Worm (Caenorhabditis elegans) whole organism, young adult: ENCODE data around the gene R09A8.5.

Experiments
- B0261.1 ChIP-seq: sonication (generic microtip); optimal IDR thresholded peaks from 2 replicates; lab custom pipeline; 2016; ENCODE audit warnings: mild to moderate bottlenecking, missing genetic modification characterization, moderate library complexity, missing compliant biosample characterization
- B0336.3 ChIP-seq: fragments of 200-800 bp; sonication (Bioruptor generic); IDR thresholded peaks from 2 replicates; pipeline ENCODE4 v1.3.6; 2022; ENCODE audit warnings: missing genetic modification characterization, missing compliant biosample characterization
- C06A6.2 ChIP-seq: fragments of 200-800 bp; sonication (Bioruptor generic); conservative IDR thresholded peaks from 2 replicates; pipeline ENCODE4 v1.3.6; 2022; ENCODE audit warnings: missing genetic modification characterization, missing compliant biosample characterization
- C17E4.6 ChIP-seq: fragments of 200-800 bp; sonication (Bioruptor generic); IDR thresholded peaks from 2 replicates; pipeline ENCODE4 v1.3.6; 2022; ENCODE audit warnings: missing genetic modification reagents, missing genetic modification characterization, missing compliant biosample characterization
- D2030.7 ChIP-seq: fragments of 200-800 bp; sonication (Bioruptor generic); IDR thresholded peaks from 2 replicates; pipeline ENCODE4 v1.3.6; 2022; ENCODE audit warnings: missing genetic modification reagents, missing genetic modification characterization, missing compliant biosample characterization
- F10E7.11 ChIP-seq: sonication (generic microtip); optimal IDR thresholded peaks from 2 replicates; lab custom pipeline; 2017; ENCODE audit warnings: mild to moderate bottlenecking, missing genetic modification characterization, moderate library complexity, missing compliant biosample characterization
- F39B2.1 ChIP-seq: fragments of 200-800 bp; sonication (Bioruptor generic); IDR thresholded peaks from 2 replicates; pipeline ENCODE4 v1.3.6; 2022; ENCODE audit warnings: missing genetic modification reagents, missing genetic modification characterization, missing compliant biosample characterization
- F57A8.1 ChIP-seq: fragments of 200-800 bp; sonication (Bioruptor generic); optimal IDR thresholded peaks from 2 replicates; lab custom pipeline; 2018; ENCODE audit warnings: mild to moderate bottlenecking, missing genetic modification characterization, moderate library complexity, missing compliant biosample characterization
- T26A5.8 ChIP-seq: sonication (generic microtip); optimal IDR thresholded peaks from 2 replicates; lab custom pipeline; 2016; ENCODE audit warnings: missing genetic modification characterization, missing compliant biosample characterization
- Y53G8AR.9 ChIP-seq: fragments of 200-800 bp; sonication (Bioruptor generic); conservative IDR thresholded peaks from 2 replicates; pipeline ENCODE4 v1.3.6; 2022; ENCODE audit warnings: missing genetic modification reagents, missing genetic modification characterization, missing compliant biosample characterization
- Y56A3A.18 ChIP-seq: fragments of 200-800 bp; sonication (Bioruptor generic); IDR thresholded peaks from 2 replicates; pipeline ENCODE4 v1.3.6; 2022; ENCODE audit warnings: missing genetic modification reagents, missing genetic modification characterization, missing compliant biosample characterization
- Y95B8A.8 ChIP-seq: fragments of 200-800 bp; sonication (Bioruptor generic); IDR thresholded peaks from 2 replicates; pipeline ENCODE4 v1.3.6; 2022; ENCODE audit warnings: missing genetic modification reagents, missing genetic modification characterization, missing compliant biosample characterization
- attf-5 ChIP-seq: fragments of 200-800 bp; sonication (Bioruptor generic); optimal IDR thresholded peaks from 2 replicates; lab custom pipeline; 2018; ENCODE audit warnings: mild to moderate bottlenecking, missing genetic modification characterization, missing compliant biosample characterization
- bed-1 ChIP-seq: fragments of 200-800 bp; sonication (Bioruptor generic); IDR thresholded peaks from 2 replicates; pipeline ENCODE4 v1.3.6; 2022; ENCODE audit warnings: missing genetic modification reagents, missing genetic modification characterization, missing compliant biosample characterization
- cebp-1 ChIP-seq, 2 experiments: fragments of 200-800 bp in 1 of 2; sonication (Bioruptor generic) in 1 of 2; sonication (generic microtip) in 1 of 2; IDR thresholded peaks in 1 of 2; optimal IDR thresholded peaks in 1 of 2; 2 replicates each; pipeline versions ENCODE4 v1.3.6 to Lab custom; 2017 to 2022; ENCODE audit warnings: missing compliant biosample characterization in 2 of 2, missing genetic modification characterization in 2 of 2, mild to moderate bottlenecking in 1 of 2, missing genetic modification reagents in 1 of 2, moderate library complexity in 1 of 2
- cebp-2 ChIP-seq: fragments of 200-800 bp; sonication (Bioruptor generic); IDR thresholded peaks from 2 replicates; pipeline ENCODE4 v1.3.6; 2022; ENCODE audit warnings: missing genetic modification characterization, missing compliant biosample characterization
- ceh-27 ChIP-seq: fragments of 200-800 bp; sonication (Bioruptor generic); optimal IDR thresholded peaks from 2 replicates; lab custom pipeline; 2018; ENCODE audit warnings: mild to moderate bottlenecking, missing genetic modification characterization, moderate library complexity, missing compliant biosample characterization
- ceh-79 ChIP-seq: sonication (generic microtip); optimal IDR thresholded peaks from 2 replicates; lab custom pipeline; 2017; ENCODE audit warnings: mild to moderate bottlenecking, missing genetic modification characterization, missing compliant biosample characterization
- chd-7 ChIP-seq: sonication (generic microtip); optimal IDR thresholded peaks from 2 replicates; lab custom pipeline; 2016; ENCODE audit warnings: mild to moderate bottlenecking, missing genetic modification characterization, moderate library complexity, missing compliant biosample characterization
- dox-1 ChIP-seq: fragments of 200-800 bp; sonication (Bioruptor generic); IDR thresholded peaks from 2 replicates; pipeline ENCODE4 v1.3.6; 2022; ENCODE audit warnings: missing genetic modification reagents, missing genetic modification characterization, missing compliant biosample characterization
- hlh-12 ChIP-seq: sonication (generic microtip); optimal IDR thresholded peaks from 2 replicates; lab custom pipeline; 2016; ENCODE audit warnings: missing genetic modification characterization, missing compliant biosample characterization
- hrde-1 ChIP-seq: sonication (generic microtip); optimal IDR thresholded peaks from 2 replicates; lab custom pipeline; 2016; ENCODE audit warnings: missing genetic modification characterization, mild to moderate bottlenecking, missing compliant biosample characterization, moderate library complexity, missing genotype, missing genetic modification reagents, borderline replicate concordance
- lin-26 ChIP-seq: fragments of 200-800 bp; sonication (Bioruptor generic); IDR thresholded peaks from 2 replicates; pipeline ENCODE4 v1.3.6; 2022; ENCODE audit warnings: missing genetic modification reagents, missing genetic modification characterization, missing compliant biosample characterization
- lir-1 ChIP-seq: fragments of 200-800 bp; sonication (Bioruptor generic); conservative IDR thresholded peaks from 2 replicates; pipeline ENCODE4 v1.3.6; 2022; ENCODE audit warnings: missing genetic modification reagents, missing genetic modification characterization, missing compliant biosample characterization
- lsl-1 ChIP-seq: fragments of 200-800 bp; sonication (Bioruptor generic); optimal IDR thresholded peaks from 2 replicates; lab custom pipeline; 2018; ENCODE audit warnings: mild to moderate bottlenecking, missing genetic modification characterization, moderate library complexity, missing compliant biosample characterization
- madf-8 ChIP-seq: fragments of 200-800 bp; sonication (Bioruptor generic); conservative IDR thresholded peaks from 2 replicates; pipeline ENCODE4 v1.3.6; 2022; ENCODE audit warnings: missing genetic modification reagents, missing genetic modification characterization, missing compliant biosample characterization
- mcd-1 ChIP-seq: fragments of 200-800 bp; sonication (Bioruptor generic); IDR thresholded peaks from 2 replicates; pipeline ENCODE4 v1.3.6; 2022; ENCODE audit warnings: missing genetic modification reagents, missing genetic modification characterization, missing compliant biosample characterization
- nfyb-1 ChIP-seq: fragments of 200-800 bp; sonication (Bioruptor generic); IDR thresholded peaks from 2 replicates; pipeline ENCODE4 v1.3.6; 2022; ENCODE audit warnings: missing genetic modification reagents, missing genetic modification characterization, missing compliant biosample characterization
- nhr-120 ChIP-seq: fragments of 200-800 bp; sonication (Bioruptor generic); IDR thresholded peaks from 2 replicates; pipeline ENCODE4 v1.3.6; 2022; ENCODE audit warnings: missing genetic modification characterization, missing compliant biosample characterization
- nhr-27 ChIP-seq: fragments of 200-800 bp; sonication (Bioruptor generic); optimal IDR thresholded peaks from 2 replicates; lab custom pipeline; 2018; ENCODE audit warnings: mild to moderate bottlenecking, missing genetic modification characterization, moderate library complexity, missing compliant biosample characterization
- nhr-80 ChIP-seq: sonication (generic microtip); optimal IDR thresholded peaks from 2 replicates; lab custom pipeline; 2016; ENCODE audit warnings: missing genetic modification characterization, missing compliant biosample characterization
- pha-4 ChIP-seq: fragments of 150-350 bp; sonication (generic microtip); optimal IDR thresholded peaks from 2 replicates; lab custom pipeline; 2014; ENCODE audit warnings: missing biosample characterization, missing genetic modification reagents, missing genetic modification characterization
- rec-8 ChIP-seq, 2 experiments: sonication (generic microtip); optimal IDR thresholded peaks; 2 replicates each; lab custom pipeline; 2016; ENCODE audit warnings: mild to moderate bottlenecking in 2 of 2, missing genetic modification characterization in 2 of 2, missing genetic modification reagents in 2 of 2, missing genotype in 2 of 2, missing biosample characterization in 1 of 2, missing compliant biosample characterization in 1 of 2, moderate library complexity in 1 of 2
- snpc-1.1 ChIP-seq: sonication (generic microtip); optimal IDR thresholded peaks from 2 replicates; lab custom pipeline; 2017; ENCODE audit warnings: missing genetic modification characterization, mild to moderate bottlenecking, missing compliant biosample characterization, antibody characterized with exemption, moderate library complexity, missing genotype, missing genetic modification reagents; ENCODE audit not compliant: insufficient read depth
- somi-1 ChIP-seq: fragments of 200-800 bp; sonication (Bioruptor generic); optimal IDR thresholded peaks from 2 replicates; lab custom pipeline; 2018; ENCODE audit warnings: mild to moderate bottlenecking, missing genetic modification characterization, missing compliant biosample characterization
- sptf-2 ChIP-seq: fragments of 200-800 bp; sonication (Bioruptor generic); optimal IDR thresholded peaks from 2 replicates; lab custom pipeline; 2018; ENCODE audit warnings: mild to moderate bottlenecking, missing genetic modification characterization, missing compliant biosample characterization
- tbp1 ChIP-seq: fragments of 200-800 bp; sonication (Bioruptor generic); optimal IDR thresholded peaks from 2 replicates; lab custom pipeline; 2018; ENCODE audit warnings: mild to moderate bottlenecking, missing genetic modification characterization, missing compliant biosample characterization
- xnd-1 ChIP-seq: sonication (generic microtip); optimal IDR thresholded peaks from 2 replicates; lab custom pipeline; 2016; ENCODE audit warnings: missing genotype, missing genetic modification reagents, missing genetic modification characterization, missing compliant biosample characterization
- zfh-2 ChIP-seq: fragments of 200-800 bp; sonication (Bioruptor generic); conservative IDR thresholded peaks from 2 replicates; pipeline ENCODE4 v1.3.6; 2022; ENCODE audit warnings: missing genetic modification reagents, missing genetic modification characterization, missing compliant biosample characterization
- ztf-25 ChIP-seq: fragments of 200-800 bp; sonication (Bioruptor generic); IDR thresholded peaks from 2 replicates; pipeline ENCODE4 v1.3.6; 2022; ENCODE audit warnings: missing genetic modification reagents, missing genetic modification characterization, missing compliant biosample characterization
- ztf-28 ChIP-seq: fragments of 200-800 bp; sonication (Bioruptor generic); IDR thresholded peaks from 2 replicates; pipeline ENCODE4 v1.3.6; 2022; ENCODE audit warnings: missing genetic modification reagents, missing genetic modification characterization, missing compliant biosample characterization

The R09A8.5 gene

ce11 chrX:12629257-12629656 lies 11.1 kb downstream of the R09A8.5 start:
- TF ChIP-seq sptf-2 (GFP tag; lab: Kevin White, UChicago) (no peak), somi-1 (GFP tag; lab: Kevin White, UChicago) (no peak), hlh-12 (tag; lab: Kevin White, UChicago) (no peak), cebp-2 (GFP tag; lab: Robert Waterston, UW) (no peak), nfyb-1 (GFP tag; lab: Robert Waterston, UW) (0 out of 2 replicates have a peak, but pooled peaks have one; percentile 59), bed-1 (GFP tag; lab: Robert Waterston, UW) (no peak), ceh-79 (tag; lab: Kevin White, UChicago) (no peak), Y95B8A.8 (GFP tag; lab: Robert Waterston, UW) (0 out of 2 replicates have a peak, but pooled peaks have one; percentile 30), lin-26 (GFP tag; lab: Robert Waterston, UW) (0 out of 2 replicates have a peak, but pooled peaks have one; percentile 29), D2030.7 (GFP tag; lab: Robert Waterston, UW) (no peak), chd-7 (tag; lab: Kevin White, UChicago) (peak; percentile 6), nhr-120 (no peak), ceh-27 (peak; percentile 54), Y53G8AR.9 (GFP tag; lab: Robert Waterston, UW) (no peak), C06A6.2 (GFP tag; lab: Robert Waterston, UW) (no peak), T26A5.8 (no peak), dox-1 (GFP tag; lab: Robert Waterston, UW) (peak; percentile 59; the same call in 1 of the 2 replicates), attf-5 (GFP tag; lab: Kevin White, UChicago) (peak; percentile 14), B0261.1 (tag; lab: Kevin White, UChicago) (no peak), mcd-1 (0 out of 2 replicates have a peak, but pooled peaks have one; percentile 26), cebp-1 (GFP tag; IDR thresholded peaks at IDR 0.05; lab: Robert Waterston, UW) (no peak), cebp-1 (tag; optimal IDR thresholded peaks at IDR 0.05; lab: Kevin White, UChicago) (peak; percentile 47), zfh-2 (peak; percentile 64), F10E7.11 (tag; lab: Kevin White, UChicago) (no peak), F57A8.1 (GFP tag; lab: Kevin White, UChicago) (no peak), Y56A3A.18 (no peak), B0336.3 (GFP tag; lab: Robert Waterston, UW) (no peak)

ce11 chrX:12627797-12628196 lies 12.6 kb downstream of the R09A8.5 start:
- no peak for TF ChIP-seq madf-8 (GFP tag; lab: Robert Waterston, UW)
- no peak for TF ChIP-seq hrde-1 (tag; lab: Kevin White, UChicago)
- TF ChIP-seq tbp1 (GFP tag; lab: Kevin White, UChicago): peak; percentile 18
- no peak for TF ChIP-seq C17E4.6 (GFP tag; lab: Robert Waterston, UW)
- TF ChIP-seq pha-4: no peak
- TF ChIP-seq nfyb-1 (GFP tag; lab: Robert Waterston, UW): 0 out of 2 replicates have a peak, but pooled peaks have one; percentile 27
- TF ChIP-seq nhr-80: peak; percentile 77
- no peak for TF ChIP-seq rec-8 (tag; optimal IDR thresholded peaks at IDR 0.05; lab: Kevin White, UChicago)
- TF ChIP-seq cebp-1 (GFP tag; IDR thresholded peaks at IDR 0.05; lab: Robert Waterston, UW): no peak
- no peak for TF ChIP-seq cebp-1 (tag; optimal IDR thresholded peaks at IDR 0.05; lab: Kevin White, UChicago)
- no peak for TF ChIP-seq ztf-25 (GFP tag; lab: Robert Waterston, UW)
- TF ChIP-seq, all 124 proteins: peak for 3

DNA sequence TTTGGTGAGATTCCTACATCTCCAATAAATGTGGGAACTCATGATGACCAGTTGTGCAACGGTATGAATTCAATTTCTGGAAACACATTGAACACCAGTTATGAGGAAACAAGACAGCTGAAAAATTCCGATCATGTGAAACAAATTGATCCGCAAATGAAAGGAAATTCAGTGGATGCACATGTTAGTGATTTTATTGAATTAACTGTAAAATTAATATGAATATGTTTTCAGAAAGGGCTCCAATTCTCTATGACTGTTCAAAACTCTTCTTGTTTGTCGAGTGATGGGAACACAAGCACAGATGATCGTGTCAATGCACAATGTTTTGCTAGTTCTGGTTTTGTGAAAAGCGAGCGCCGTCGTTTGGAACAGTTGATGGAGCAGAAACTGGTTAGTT lies 20.0 kb downstream of the R09A8.5 start:
- TF ChIP-seq nhr-27 (tag; lab: Kevin White, UChicago) (no peak), ztf-28 (GFP tag; lab: Robert Waterston, UW) (no peak), lsl-1 (GFP tag; lab: Kevin White, UChicago) (no peak), xnd-1 (tag; lab: Kevin White, UChicago) (no peak), snpc-1.1 (no peak), lir-1 (GFP tag; lab: Robert Waterston, UW) (no peak), F39B2.1 (GFP tag; lab: Robert Waterston, UW) (no peak)
